Worm (Caenorhabditis elegans) whole organism, L3 larva: ENCODE measurements around the gene irld-66.

Source experiments
- R02D3.7 ChIP-seq: fragments of 150-350 bp; optimal IDR thresholded peaks from 2 replicates; lab custom pipeline; 2014; ENCODE audit warnings: missing biosample characterization, missing genetic modification characterization
- ZK546.5 ChIP-seq: sonication (generic microtip); optimal IDR thresholded peaks from 2 replicates; lab custom pipeline; 2017; ENCODE audit warnings: missing biosample characterization, missing genetic modification characterization
- aly-2 ChIP-seq: fragments of 150-350 bp; optimal IDR thresholded peaks from 2 replicates; lab custom pipeline; 2014; ENCODE audit warnings: missing biosample characterization, missing genetic modification characterization
- ceh-16 ChIP-seq: sonication (generic microtip); optimal IDR thresholded peaks from 2 replicates; lab custom pipeline; 2017; ENCODE audit warnings: missing biosample characterization, missing genetic modification characterization
- ceh-28 ChIP-seq: fragments of 150-350 bp; optimal IDR thresholded peaks from 2 replicates; lab custom pipeline; 2014; ENCODE audit warnings: missing biosample characterization, missing genetic modification reagents, missing genetic modification characterization
- ceh-82 ChIP-seq: fragments of 150-350 bp; optimal IDR thresholded peaks from 2 replicates; lab custom pipeline; 2014; ENCODE audit warnings: missing biosample characterization, missing genetic modification characterization
- ceh-9 ChIP-seq: sonication (generic microtip); optimal IDR thresholded peaks from 2 replicates; lab custom pipeline; 2018; ENCODE audit warnings: missing biosample characterization, missing genetic modification characterization
- daf-12 ChIP-seq: fragments of 150-350 bp; optimal IDR thresholded peaks from 2 replicates; lab custom pipeline; 2014; ENCODE audit warnings: missing biosample characterization, missing genetic modification reagents, missing genetic modification characterization
- egl-27 ChIP-seq: sonication (generic microtip); optimal IDR thresholded peaks from 4 replicates; lab custom pipeline; 2017; ENCODE audit warnings: missing biosample characterization, missing genetic modification reagents, missing genetic modification characterization
- egl-5 ChIP-seq: fragments of 150-350 bp; optimal IDR thresholded peaks from 2 replicates; lab custom pipeline; 2017; ENCODE audit warnings: missing biosample characterization, missing genetic modification reagents, missing genetic modification characterization, inconsistent platforms
- elt-2 ChIP-seq: sonication (generic microtip); optimal IDR thresholded peaks from 2 replicates; lab custom pipeline; 2016; ENCODE audit warnings: missing genetic modification reagents, mild to moderate bottlenecking, missing genetic modification characterization, missing compliant biosample characterization
- elt-3 ChIP-seq, 3 experiments: fragments of 150-350 bp in 1 of 3; sonication (generic microtip) in 2 of 3; optimal IDR thresholded peaks; 2 replicates in 2 of 3; 4 replicates in 1 of 3; lab custom pipeline; 2014 to 2017; ENCODE audit warnings: missing biosample characterization in 3 of 3, missing genetic modification characterization in 3 of 3
- eor-1 ChIP-seq, 2 experiments: fragments of 150-350 bp; optimal IDR thresholded peaks; 2 replicates each; lab custom pipeline; 2014 to 2018; ENCODE audit warnings: missing biosample characterization in 2 of 2, missing genetic modification characterization in 2 of 2
- fkh-10 ChIP-seq: sonication (generic microtip); optimal IDR thresholded peaks from 2 replicates; lab custom pipeline; 2017; ENCODE audit warnings: missing biosample characterization, missing genetic modification reagents, missing genetic modification characterization
- fkh-2 ChIP-seq: fragments of 150-350 bp; optimal IDR thresholded peaks from 2 replicates; lab custom pipeline; 2014; ENCODE audit warnings: missing biosample characterization, missing genetic modification reagents, missing genetic modification characterization
- fos-1 ChIP-seq: fragments of 150-350 bp; optimal IDR thresholded peaks from 2 replicates; lab custom pipeline; 2014; ENCODE audit warnings: missing biosample characterization, missing genetic modification characterization
- hmg-11 ChIP-seq: sonication (generic microtip); optimal IDR thresholded peaks from 2 replicates; lab custom pipeline; 2016; ENCODE audit warnings: missing genetic modification characterization, missing compliant biosample characterization
- lin-15B ChIP-seq: fragments of 150-350 bp; optimal IDR thresholded peaks from 2 replicates; lab custom pipeline; 2014; ENCODE audit warnings: missing biosample characterization, missing genetic modification characterization
- lin-39 ChIP-seq: fragments of 150-350 bp; optimal IDR thresholded peaks from 2 replicates; lab custom pipeline; 2018; ENCODE audit warnings: missing biosample characterization, missing genetic modification reagents, missing genetic modification characterization
- lsy-12 ChIP-seq: sonication (generic microtip); optimal IDR thresholded peaks from 2 replicates; lab custom pipeline; 2016; ENCODE audit warnings: mild to moderate bottlenecking, missing genetic modification characterization, missing compliant biosample characterization
- mdl-1 ChIP-seq: fragments of 150-350 bp; optimal IDR thresholded peaks from 2 replicates; lab custom pipeline; 2014; ENCODE audit warnings: missing biosample characterization, missing genetic modification characterization
- mml-1 ChIP-seq: fragments of 150-350 bp; sonication (generic microtip); optimal IDR thresholded peaks from 3 replicates; lab custom pipeline; 2014; ENCODE audit warnings: missing biosample characterization, missing genetic modification characterization
- nhr-11 ChIP-seq: fragments of 150-350 bp; optimal IDR thresholded peaks from 2 replicates; lab custom pipeline; 2014; ENCODE audit warnings: missing biosample characterization, missing genetic modification characterization
- nhr-12 ChIP-seq: fragments of 150-350 bp; optimal IDR thresholded peaks from 2 replicates; lab custom pipeline; 2014; ENCODE audit warnings: missing biosample characterization, missing genetic modification characterization
- nhr-23 ChIP-seq: fragments of 150-350 bp; optimal IDR thresholded peaks from 2 replicates; lab custom pipeline; 2014; ENCODE audit warnings: missing biosample characterization, missing genetic modification reagents, missing genetic modification characterization
- nhr-43 ChIP-seq: sonication (generic microtip); optimal IDR thresholded peaks from 2 replicates; lab custom pipeline; 2016; ENCODE audit warnings: mild to moderate bottlenecking, missing genetic modification characterization, missing compliant biosample characterization; ENCODE audit not compliant: poor library complexity, severe bottlenecking
- nhr-67 ChIP-seq: fragments of 150-350 bp; optimal IDR thresholded peaks from 2 replicates; lab custom pipeline; 2014; ENCODE audit warnings: missing biosample characterization, missing genetic modification characterization
- pha-4 ChIP-seq: fragments of 150-350 bp; optimal IDR thresholded peaks from 2 replicates; lab custom pipeline; 2014; ENCODE audit warnings: missing biosample characterization, missing genetic modification reagents, missing genetic modification characterization
- pqm-1 ChIP-seq: fragments of 150-350 bp; optimal IDR thresholded peaks from 2 replicates; lab custom pipeline; 2017; ENCODE audit warnings: missing biosample characterization, missing genetic modification characterization, inconsistent platforms
- sea-2 ChIP-seq: fragments of 150-350 bp; sonication (generic microtip); optimal IDR thresholded peaks from 4 replicates; lab custom pipeline; 2014; ENCODE audit warnings: missing biosample characterization, missing genetic modification reagents, missing genetic modification characterization
- skn-1 ChIP-seq: fragments of 150-350 bp; optimal IDR thresholded peaks from 2 replicates; lab custom pipeline; 2014; ENCODE audit warnings: missing biosample characterization, missing genetic modification characterization
- snpc-4 ChIP-seq: fragments of 150-350 bp; optimal IDR thresholded peaks from 2 replicates; lab custom pipeline; 2014; ENCODE audit warnings: missing biosample characterization, missing genetic modification characterization
- tbx-2 ChIP-seq: sonication (generic microtip); optimal IDR thresholded peaks from 2 replicates; lab custom pipeline; 2016; ENCODE audit warnings: mild to moderate bottlenecking, missing genetic modification characterization, missing compliant biosample characterization
- unc-39 ChIP-seq: sonication (generic microtip); optimal IDR thresholded peaks from 4 replicates; lab custom pipeline; 2017; ENCODE audit warnings: missing biosample characterization, missing genetic modification characterization
- unc-62 ChIP-seq: fragments of 150-350 bp; sonication (generic microtip); optimal IDR thresholded peaks from 4 replicates; lab custom pipeline; 2014; ENCODE audit warnings: missing biosample characterization, missing genetic modification reagents, missing genetic modification characterization
- zag-1 ChIP-seq: fragments of 150-350 bp; optimal IDR thresholded peaks from 2 replicates; lab custom pipeline; 2014; ENCODE audit warnings: missing biosample characterization, missing genetic modification characterization
- ztf-11 ChIP-seq: fragments of 150-350 bp; optimal IDR thresholded peaks from 2 replicates; lab custom pipeline; 2014; ENCODE audit warnings: missing biosample characterization, missing genetic modification characterization
- ztf-4 ChIP-seq: fragments of 150-350 bp; optimal IDR thresholded peaks from 2 replicates; lab custom pipeline; 2014; ENCODE audit warnings: missing biosample characterization, missing genetic modification characterization

irld-66 gene

DNA sequence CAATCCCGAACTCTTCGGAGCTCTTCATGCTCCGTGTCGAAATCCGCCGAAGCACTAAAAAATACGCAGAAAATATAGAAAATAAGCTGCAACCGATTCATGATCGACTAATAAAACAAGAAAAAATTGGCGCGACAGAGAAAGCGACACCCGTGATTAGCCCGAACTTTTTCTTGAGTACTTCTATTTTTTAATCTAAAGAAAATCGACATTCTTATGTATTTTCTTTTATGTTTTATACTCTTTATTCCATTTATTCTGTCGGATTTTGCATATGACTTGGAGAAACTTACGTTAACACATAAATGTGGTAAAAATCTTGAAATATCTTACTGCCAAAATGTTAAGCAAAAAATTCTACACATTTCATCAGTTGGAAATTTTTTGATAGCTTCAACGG is 3.3 kb upstream of the irld-66 start, which contains the start of the genes irld-50 and irld-49:
TSS of gene irld-50 (minus strand) at position 101 of the 400 bp plus-strand sequence.
TSS of gene irld-49 (plus strand) at position 211 of the 400 bp plus-strand sequence.
- TF ChIP-seq snpc-4 (tag; lab: Kevin White, UChicago), result no peak
- TF ChIP-seq fkh-2 (tag; lab: Kevin White, UChicago), result no peak
- TF ChIP-seq ceh-16 (tag; lab: Kevin White, UChicago), result no peak
- TF ChIP-seq zag-1 (tag; lab: Kevin White, UChicago), result no peak
- TF ChIP-seq nhr-11 (tag; lab: Kevin White, UChicago), result no peak
- TF ChIP-seq R02D3.7 (tag; lab: Kevin White, UChicago), result no peak
- no peak for TF ChIP-seq unc-39 (tag; lab: Kevin White, UChicago)
- TF ChIP-seq unc-62 (GFP tag; lab: Kevin White, UChicago), result no peak
- TF ChIP-seq pqm-1 (tag; lab: Kevin White, UChicago), result no peak
- TF ChIP-seq skn-1 (tag; lab: Kevin White, UChicago), result no peak
- TF ChIP-seq ztf-4 (tag; lab: Kevin White, UChicago), result no peak
- no peak for TF ChIP-seq elt-3 (tag; optimal IDR thresholded peaks at IDR 0.05; lab: Kevin White, UChicago)
- TF ChIP-seq pha-4 (tag; lab: Kevin White, UChicago), result no peak
- TF ChIP-seq ztf-11, result no peak
- TF ChIP-seq fkh-10 (GFP tag; lab: Kevin White, UChicago), result no peak
- TF ChIP-seq tbx-2, result no peak
- no peak for TF ChIP-seq ceh-9 (tag; lab: Kevin White, UChicago)
- no peak for TF ChIP-seq eor-1 (tag; optimal IDR thresholded peaks at IDR 0.05; lab: Kevin White, UChicago)

DNA sequence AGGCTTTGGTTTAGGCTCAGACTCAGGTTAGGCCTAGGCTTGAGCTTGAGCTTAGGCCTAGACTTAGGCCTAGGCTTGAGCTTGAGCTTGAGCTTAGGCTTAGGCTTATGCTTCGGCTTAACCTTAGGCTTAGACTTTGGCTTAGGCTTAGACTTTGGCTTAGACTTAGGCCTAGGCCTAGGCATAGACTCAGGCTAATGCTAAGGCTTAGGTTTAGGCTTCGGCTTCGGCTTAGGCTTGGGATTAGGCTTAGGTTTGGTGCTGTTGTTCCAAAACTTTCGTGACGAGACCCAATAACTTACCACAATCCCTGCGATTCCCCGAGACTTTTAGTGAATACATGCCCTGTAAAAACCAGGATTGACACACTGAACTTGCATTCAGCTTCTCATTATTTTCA is 966 bp downstream of the irld-66 start:
- no peak for TF ChIP-seq mml-1 (tag; lab: Kevin White, UChicago)
- TF ChIP-seq hmg-11 (tag; lab: Kevin White, UChicago), result no peak
- no peak for TF ChIP-seq daf-12 (tag; lab: Kevin White, UChicago)
- no peak for TF ChIP-seq ceh-9 (tag; lab: Kevin White, UChicago)

DNA sequence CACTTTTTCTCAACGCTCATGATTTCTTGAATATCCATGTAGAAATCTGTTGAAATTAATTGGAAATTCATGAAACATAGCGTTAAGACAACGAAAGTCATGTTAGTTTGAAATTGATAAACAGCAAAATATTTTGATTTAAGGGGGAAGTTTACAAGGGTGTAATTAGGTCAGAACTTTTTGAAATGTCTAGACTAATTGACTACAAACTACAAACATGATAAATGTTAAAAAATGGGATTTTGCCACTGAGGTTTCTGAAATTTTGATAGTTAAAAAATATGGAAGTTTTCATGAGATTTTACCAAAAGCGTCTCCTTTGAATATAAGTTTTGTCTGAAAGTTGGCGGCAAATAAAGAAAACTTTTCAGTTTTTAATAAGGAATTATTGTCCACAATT is 2.8 kb downstream of the irld-66 start, which contains the start of gene irld-65:
TSS of gene irld-65 (minus strand) at position 101 of the 400 bp plus-strand sequence.
- TF ChIP-seq ceh-9 (tag; lab: Kevin White, UChicago) (no peak), nhr-43 (tag; lab: Kevin White, UChicago) (no peak), egl-27 (tag; lab: Kevin White, UChicago) (no peak), hmg-11 (tag; lab: Kevin White, UChicago) (no peak), fkh-2 (tag; lab: Kevin White, UChicago) (no peak), ceh-28 (no peak), mdl-1 (no peak), ZK546.5 (tag; lab: Kevin White, UChicago) (no peak), lin-39 (tag; lab: Kevin White, UChicago) (no peak), pha-4 (tag; lab: Kevin White, UChicago) (no peak), pqm-1 (tag; lab: Kevin White, UChicago) (no peak), ceh-16 (tag; lab: Kevin White, UChicago) (no peak), nhr-11 (tag; lab: Kevin White, UChicago) (no peak)
- TF ChIP-seq, all 47 proteins: peak for 0

DNA sequence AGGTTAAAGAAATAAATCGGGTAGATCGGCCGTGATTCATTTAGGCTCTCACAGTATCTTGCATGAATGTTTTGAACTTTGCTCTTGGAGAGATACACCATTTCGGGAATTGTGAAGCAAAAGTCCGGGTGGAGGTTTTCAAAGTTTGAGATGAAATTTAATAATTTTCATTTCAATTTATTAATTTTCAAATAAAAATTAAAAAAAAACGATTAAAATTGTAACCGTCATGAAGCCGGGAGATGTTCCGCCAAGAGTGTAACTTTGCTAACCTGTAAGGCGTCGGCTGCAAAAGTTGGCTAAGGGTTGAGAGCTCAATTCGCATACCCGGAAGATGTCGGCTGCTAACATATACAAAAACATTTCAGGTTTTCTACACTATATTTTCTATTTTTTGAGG is 6.3 kb downstream of the irld-66 start, which contains the start of gene irld-67:
TSS of gene irld-67 (minus strand) at position 101 of the 400 bp plus-strand sequence.
- no peak for TF ChIP-seq ceh-9 (tag; lab: Kevin White, UChicago)
- no peak for TF ChIP-seq elt-3 (tag; optimal IDR thresholded peaks at IDR 0.05; lab: Kevin White, UChicago)
- no peak for TF ChIP-seq fos-1 (tag; lab: Kevin White, UChicago)
- no peak for TF ChIP-seq nhr-12 (tag; lab: Kevin White, UChicago)
- TF ChIP-seq snpc-4 (tag; lab: Kevin White, UChicago), result no peak
- TF ChIP-seq mdl-1, result no peak
- no peak for TF ChIP-seq aly-2 (tag; lab: Kevin White, UChicago)
- TF ChIP-seq fkh-2 (tag; lab: Kevin White, UChicago), result no peak
- no peak for TF ChIP-seq egl-27 (tag; lab: Kevin White, UChicago)
- no peak for TF ChIP-seq ceh-82 (tag; lab: Kevin White, UChicago)
- TF ChIP-seq tbx-2, result no peak
- TF ChIP-seq egl-5 (tag; lab: Kevin White, UChicago), result no peak
- TF ChIP-seq, all 47 proteins: peak for 0

DNA sequence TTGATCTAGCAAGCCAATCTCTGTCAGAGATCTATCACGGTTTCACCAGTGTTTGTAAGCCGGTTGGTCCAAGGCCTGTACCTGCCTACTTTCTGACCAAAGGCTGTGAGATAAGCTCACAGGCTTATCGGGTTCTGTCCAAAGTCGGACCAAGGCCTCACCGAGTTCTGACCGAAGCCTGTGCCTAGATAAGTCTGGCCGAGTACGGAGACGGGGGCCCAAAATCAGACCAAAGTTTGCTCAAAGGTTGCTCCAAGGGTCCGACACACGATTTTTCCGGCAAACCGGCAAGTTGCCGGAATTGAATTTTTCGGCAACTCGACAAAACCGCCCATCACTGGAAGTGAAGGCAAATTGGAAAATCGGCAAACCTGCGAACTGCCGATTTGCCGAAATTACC is 9.1 kb downstream of the irld-66 start:
- TF ChIP-seq lin-15B (tag; lab: Kevin White, UChicago) (no peak), unc-39 (tag; lab: Kevin White, UChicago) (no peak), ceh-16 (tag; lab: Kevin White, UChicago) (no peak), R02D3.7 (tag; lab: Kevin White, UChicago) (no peak), skn-1 (tag; lab: Kevin White, UChicago) (no peak), elt-2 (tag; lab: Kevin White, UChicago) (no peak), ztf-11 (no peak), lin-39 (tag; lab: Kevin White, UChicago) (no peak), lsy-12 (tag; lab: Kevin White, UChicago) (no peak), nhr-23 (no peak), nhr-67 (no peak), sea-2 (GFP tag; lab: Kevin White, UChicago) (no peak), ceh-82 (tag; lab: Kevin White, UChicago) (no peak), aly-2 (tag; lab: Kevin White, UChicago) (no peak), mdl-1 (no peak), snpc-4 (tag; lab: Kevin White, UChicago) (no peak), nhr-12 (tag; lab: Kevin White, UChicago) (no peak)
